Worm (Caenorhabditis elegans) whole organism, L4 larva: Measurements from ENCODE around the gene srb-12.

Source experiments
- F10B5.3 ChIP-seq: sonication (generic microtip); optimal IDR thresholded peaks from 2 replicates; lab custom pipeline; 2016; ENCODE audit warnings: mild to moderate bottlenecking, missing genetic modification characterization, missing compliant biosample characterization
- F26F4.8 ChIP-seq: fragments of 200-800 bp; sonication (Bioruptor generic); conservative IDR thresholded peaks from 2 replicates; pipeline ENCODE4 v1.3.6; 2022; ENCODE audit warnings: missing genetic modification characterization, missing compliant biosample characterization
- F49E8.2 ChIP-seq: sonication (generic microtip); optimal IDR thresholded peaks from 2 replicates; lab custom pipeline; 2016; ENCODE audit warnings: missing compliant biosample characterization, mild to moderate bottlenecking, missing genetic modification characterization, borderline replicate concordance
- R02D3.7 ChIP-seq: fragments of 150-350 bp; sonication (generic microtip); optimal IDR thresholded peaks from 3 replicates; lab custom pipeline; 2014; ENCODE audit warnings: missing biosample characterization, missing genetic modification characterization
- T26A8.4 ChIP-seq: fragments of 200-800 bp; sonication (Bioruptor generic); IDR thresholded peaks from 2 replicates; pipeline ENCODE4 v1.3.6; 2022; ENCODE audit warnings: missing genetic modification characterization, missing compliant biosample characterization
- aha-1 ChIP-seq: fragments of 150-350 bp; peaks from one replicate; lab custom pipeline; 2014; ENCODE audit warnings: missing biosample characterization, missing genetic modification characterization
- aly-2 ChIP-seq: sonication (generic microtip); optimal IDR thresholded peaks from 2 replicates; lab custom pipeline; 2018; ENCODE audit warnings: missing biosample characterization, missing genetic modification characterization
- ama-1 ChIP-seq: fragments of 150-350 bp; optimal IDR thresholded peaks from 2 replicates; lab custom pipeline; 2014; ENCODE audit warnings: inconsistent platforms, mixed read lengths
- arid-1 ChIP-seq: fragments of 200-800 bp; sonication (Bioruptor generic); conservative IDR thresholded peaks from 2 replicates; pipeline ENCODE4 v1.3.6; 2022; ENCODE audit warnings: missing genetic modification reagents, missing genetic modification characterization, missing compliant biosample characterization
- attf-4 ChIP-seq: sonication (generic microtip); optimal IDR thresholded peaks from 3 replicates; lab custom pipeline; 2017; ENCODE audit warnings: missing biosample characterization, missing genetic modification characterization
- ceh-20 ChIP-seq: fragments of 200-800 bp; sonication (Bioruptor generic); IDR thresholded peaks from 2 replicates; pipeline ENCODE4 v1.3.6; 2022; ENCODE audit warnings: missing genetic modification reagents, missing genetic modification characterization, missing compliant biosample characterization
- ceh-32 ChIP-seq: sonication (generic microtip); optimal IDR thresholded peaks from 2 replicates; lab custom pipeline; 2016; ENCODE audit warnings: mild to moderate bottlenecking, missing genetic modification characterization, missing compliant biosample characterization; ENCODE audit not compliant: poor library complexity
- ceh-44 ChIP-seq: fragments of 200-800 bp; sonication (Bioruptor generic); IDR thresholded peaks from 2 replicates; pipeline ENCODE4 v1.3.6; 2022; ENCODE audit warnings: missing genetic modification reagents, missing genetic modification characterization, missing compliant biosample characterization
- cey-2 ChIP-seq: sonication (generic microtip); optimal IDR thresholded peaks from 3 replicates; lab custom pipeline; 2017; ENCODE audit warnings: missing genetic modification characterization, mild to moderate bottlenecking, missing compliant biosample characterization, antibody characterized with exemption, borderline replicate concordance; ENCODE audit not compliant: insufficient read depth
- ctbp-1 ChIP-seq: fragments of 200-800 bp; sonication (Bioruptor generic); IDR thresholded peaks from 2 replicates; pipeline ENCODE4 v1.3.6; 2022; ENCODE audit warnings: missing genetic modification reagents, missing genetic modification characterization, missing compliant biosample characterization
- daf-16 ChIP-seq, 3 experiments: sonication (generic microtip); optimal IDR thresholded peaks; 2 replicates each; lab custom pipeline; 2016 to 2017; ENCODE audit warnings: missing genetic modification characterization in 3 of 3, missing genetic modification reagents in 3 of 3, mild to moderate bottlenecking in 2 of 3, missing compliant biosample characterization in 2 of 3, missing biosample characterization in 1 of 3, moderate library complexity in 1 of 3
- daf-19 ChIP-seq: fragments of 200-800 bp; sonication (Bioruptor generic); conservative IDR thresholded peaks from 2 replicates; pipeline ENCODE4 v1.3.6; 2022; ENCODE audit warnings: missing genetic modification characterization, missing compliant biosample characterization
- dmd-8 ChIP-seq: fragments of 200-800 bp; sonication (Bioruptor generic); IDR thresholded peaks from 2 replicates; pipeline ENCODE4 v1.3.6; 2022; ENCODE audit warnings: missing genetic modification characterization, missing compliant biosample characterization
- dpl-1 ChIP-seq: fragments of 150-350 bp; optimal IDR thresholded peaks from 2 replicates; lab custom pipeline; 2014; ENCODE audit warnings: missing biosample characterization, missing genetic modification reagents, missing genetic modification characterization
- dve-1 ChIP-seq: sonication (generic microtip); optimal IDR thresholded peaks from 2 replicates; lab custom pipeline; 2017; ENCODE audit warnings: antibody characterized with exemption, mild to moderate bottlenecking, missing genetic modification characterization, missing compliant biosample characterization; ENCODE audit not compliant: insufficient read depth
- fkh-10 ChIP-seq: fragments of 150-350 bp; optimal IDR thresholded peaks from 2 replicates; lab custom pipeline; 2014; ENCODE audit warnings: missing biosample characterization, missing genetic modification reagents, missing genetic modification characterization
- fos-1 ChIP-seq: fragments of 150-350 bp; optimal IDR thresholded peaks from 2 replicates; lab custom pipeline; 2014; ENCODE audit warnings: missing biosample characterization, missing genetic modification characterization
- hif-1 ChIP-seq, 2 experiments: sonication (generic microtip); optimal IDR thresholded peaks; 2 replicates each; lab custom pipeline; 2016 to 2017; ENCODE audit warnings: missing compliant biosample characterization in 2 of 2, missing genetic modification characterization in 2 of 2, missing genetic modification reagents in 2 of 2, missing genotype in 2 of 2, mild to moderate bottlenecking in 1 of 2
- hlh-11 ChIP-seq: fragments of 200-800 bp; sonication (Bioruptor generic); optimal IDR thresholded peaks from 2 replicates; lab custom pipeline; 2018; ENCODE audit warnings: mild to moderate bottlenecking, missing genetic modification characterization, missing compliant biosample characterization
- hlh-30 ChIP-seq: sonication (generic microtip); optimal IDR thresholded peaks from 2 replicates; lab custom pipeline; 2017; ENCODE audit warnings: antibody characterized with exemption, mild to moderate bottlenecking, missing genetic modification characterization, missing compliant biosample characterization; ENCODE audit not compliant: insufficient read depth
- lin-13 ChIP-seq: fragments of 150-350 bp; optimal IDR thresholded peaks from 2 replicates; lab custom pipeline; 2014; ENCODE audit warnings: missing biosample characterization, missing genetic modification reagents, missing genetic modification characterization
- lin-15B ChIP-seq: fragments of 150-350 bp; sonication (generic microtip); optimal IDR thresholded peaks from 3 replicates; lab custom pipeline; 2014; ENCODE audit warnings: missing biosample characterization, missing genetic modification characterization
- lin-38 ChIP-seq: fragments of 200-800 bp; sonication (Bioruptor generic); IDR thresholded peaks from 2 replicates; pipeline ENCODE4 v1.3.6; 2022; ENCODE audit warnings: missing genetic modification reagents, missing genetic modification characterization, missing compliant biosample characterization
- lin-39 ChIP-seq: fragments of 150-350 bp; optimal IDR thresholded peaks from 2 replicates; lab custom pipeline; 2014; ENCODE audit warnings: missing biosample characterization, missing genetic modification reagents, missing genetic modification characterization
- lsy-2 ChIP-seq, 2 experiments: fragments of 150-350 bp in 1 of 2; sonication (generic microtip) in 1 of 2; optimal IDR thresholded peaks; 2 replicates each; lab custom pipeline; 2014 to 2017; ENCODE audit warnings: missing biosample characterization in 2 of 2, missing genetic modification characterization in 2 of 2
- madf-5 ChIP-seq, 2 experiments: fragments of 200-800 bp; sonication (Bioruptor generic); IDR thresholded peaks; 2 replicates each; pipeline ENCODE4 v1.3.6; 2022; ENCODE audit warnings: missing compliant biosample characterization in 2 of 2, missing genetic modification characterization in 2 of 2
- mdl-1 ChIP-seq, 2 experiments: fragments of 150-350 bp in 1 of 2; sonication (generic microtip) in 1 of 2; optimal IDR thresholded peaks; 2 replicates each; lab custom pipeline; 2014 to 2017; ENCODE audit warnings: missing biosample characterization in 2 of 2, missing genetic modification characterization in 2 of 2
- mdt-29 ChIP-seq: fragments of 200-800 bp; sonication (Bioruptor generic); IDR thresholded peaks from 2 replicates; pipeline ENCODE4 v1.3.6; 2022; ENCODE audit warnings: missing genetic modification reagents, missing genetic modification characterization, missing compliant biosample characterization
- mep-1 ChIP-seq: fragments of 150-350 bp; sonication (generic microtip); optimal IDR thresholded peaks from 3 replicates; lab custom pipeline; 2014; ENCODE audit warnings: missing biosample characterization, missing genetic modification characterization
- mxl-3 ChIP-seq: fragments of 200-800 bp; sonication (Bioruptor generic); optimal IDR thresholded peaks from 2 replicates; lab custom pipeline; 2018; ENCODE audit warnings: mild to moderate bottlenecking, missing genetic modification characterization, missing compliant biosample characterization
- nhr-10 ChIP-seq: fragments of 150-350 bp; optimal IDR thresholded peaks from 2 replicates; lab custom pipeline; 2014; ENCODE audit warnings: missing biosample characterization, missing genetic modification characterization
- nhr-237 ChIP-seq: sonication (generic microtip); optimal IDR thresholded peaks from 2 replicates; lab custom pipeline; 2017; ENCODE audit warnings: missing biosample characterization, missing genetic modification characterization
- nhr-42 ChIP-seq: fragments of 200-800 bp; sonication (Bioruptor generic); IDR thresholded peaks from 2 replicates; pipeline ENCODE4 v1.3.6; 2022; ENCODE audit warnings: missing genetic modification characterization, missing compliant biosample characterization
- nhr-6 ChIP-seq: fragments of 150-350 bp; optimal IDR thresholded peaks from 2 replicates; lab custom pipeline; 2014; ENCODE audit warnings: missing biosample characterization, missing genetic modification characterization
- nhr-76 ChIP-seq: fragments of 150-350 bp; optimal IDR thresholded peaks from 2 replicates; lab custom pipeline; 2014; ENCODE audit warnings: missing biosample characterization, missing genetic modification characterization
- rbr-2 ChIP-seq: sonication (generic microtip); optimal IDR thresholded peaks from 2 replicates; lab custom pipeline; 2016; ENCODE audit warnings: missing genotype, missing genetic modification characterization, missing compliant biosample characterization
- set-16 ChIP-seq: fragments of 200-800 bp; sonication (Bioruptor generic); IDR thresholded peaks from 2 replicates; pipeline ENCODE4 v1.3.6; 2022; ENCODE audit warnings: missing genetic modification reagents, missing genetic modification characterization, missing compliant biosample characterization
- skn-1 ChIP-seq: fragments of 150-350 bp; optimal IDR thresholded peaks from 2 replicates; lab custom pipeline; 2014; ENCODE audit warnings: missing biosample characterization, missing genetic modification characterization
- snpc-4 ChIP-seq: fragments of 150-350 bp; optimal IDR thresholded peaks from 2 replicates; lab custom pipeline; 2014; ENCODE audit warnings: missing biosample characterization, missing genetic modification characterization
- spr-1 ChIP-seq: sonication (generic microtip); optimal IDR thresholded peaks from 2 replicates; lab custom pipeline; 2016; ENCODE audit warnings: mild to moderate bottlenecking, missing genetic modification characterization, missing compliant biosample characterization
- spr-3 ChIP-seq: fragments of 200-800 bp; sonication (Bioruptor generic); optimal IDR thresholded peaks from 2 replicates; lab custom pipeline; 2018; ENCODE audit warnings: mild to moderate bottlenecking, missing genetic modification characterization, missing compliant biosample characterization
- tag-97 ChIP-seq: fragments of 200-800 bp; sonication (Bioruptor generic); IDR thresholded peaks from 2 replicates; pipeline ENCODE4 v1.3.6; 2022; ENCODE audit warnings: missing genetic modification characterization, missing compliant biosample characterization
- unc-39 ChIP-seq: sonication (generic microtip); optimal IDR thresholded peaks from 2 replicates; lab custom pipeline; 2017; ENCODE audit warnings: missing biosample characterization, missing genetic modification characterization
- unc-62 ChIP-seq, 3 experiments: fragments of 150-350 bp in 1 of 3; sonication (generic microtip); optimal IDR thresholded peaks in 2 of 3; peaks in 1 of 3; 1 replicate in 1 of 3; 2 replicates in 2 of 3; lab custom pipeline; 2014 to 2017; ENCODE audit warnings: missing biosample characterization in 3 of 3, missing genetic modification characterization in 3 of 3, missing genetic modification reagents in 3 of 3, missing genotype in 1 of 3
- vab-7 ChIP-seq: fragments of 200-800 bp; sonication (Bioruptor generic); IDR thresholded peaks from 2 replicates; pipeline ENCODE4 v1.3.6; 2022; ENCODE audit warnings: missing genetic modification reagents, missing genetic modification characterization, missing compliant biosample characterization
- zag-1 ChIP-seq: fragments of 150-350 bp; optimal IDR thresholded peaks from 2 replicates; lab custom pipeline; 2014; ENCODE audit warnings: missing biosample characterization, missing genetic modification characterization

Gene srb-12

DNA sequence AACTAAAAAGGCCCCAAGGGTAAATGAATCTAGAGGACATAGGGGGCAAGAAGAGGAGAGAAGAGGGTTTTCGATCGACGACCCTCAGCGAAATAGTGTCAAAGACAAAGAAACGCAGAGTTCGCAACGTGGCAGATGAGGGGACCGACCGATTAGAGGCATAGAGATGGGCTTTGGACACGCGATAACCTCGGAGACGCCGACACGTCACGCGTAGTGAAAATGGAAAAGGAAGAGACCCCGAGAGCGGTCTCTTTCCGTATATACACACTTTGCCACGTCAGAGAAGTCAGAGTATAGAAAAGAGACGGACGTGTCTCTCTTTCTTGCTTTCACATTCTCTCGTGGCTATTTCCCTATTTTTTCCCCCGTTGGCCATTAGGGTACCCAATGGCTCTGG, 27.1 kb upstream of the srb-12 start (continued):
- TF ChIP-seq snpc-4 (tag; lab: Kevin White, UChicago) (no peak), attf-4 (no peak), ctbp-1 (GFP tag; lab: Robert Waterston, UW) (peak; percentile 88), daf-19 (GFP tag; lab: Robert Waterston, UW) (no peak), mdt-29 (GFP tag; lab: Robert Waterston, UW) (no peak), hlh-30 (tag; lab: Kevin White, UChicago) (peak; percentile 94), ceh-32 (tag; lab: Kevin White, UChicago) (no peak), F26F4.8 (GFP tag; lab: Robert Waterston, UW) (no peak), aha-1 (tag; lab: Kevin White, UChicago) (peak; percentile 98), lin-38 (GFP tag; lab: Robert Waterston, UW) (peak; percentile 48), unc-39 (tag; lab: Kevin White, UChicago) (no peak), lin-15B (no peak), mep-1 (tag; lab: Kevin White, UChicago) (peak; percentile 78), cey-2 (tag; lab: Kevin White, UChicago) (no peak), ceh-20 (GFP tag; lab: Robert Waterston, UW) (peak; percentile 67; the same call in 1 of the 2 replicates), F10B5.3 (no peak), mdl-1 (tag; optimal IDR thresholded peaks at IDR 0.05; lab: Kevin White, UChicago) (peak; percentile 72 to 93), dve-1 (tag; lab: Kevin White, UChicago) (peak; percentile 56), dpl-1 (peak; percentile 31), zag-1 (tag; lab: Kevin White, UChicago) (no peak), vab-7 (GFP tag; lab: Robert Waterston, UW) (peak; percentile 56), fos-1 (tag; lab: Kevin White, UChicago) (no peak), fkh-10 (peak; percentile 55), madf-5 (GFP tag; IDR thresholded peaks at IDR 0.05; lab: Robert Waterston, UW) (no peak), ama-1 (lab: Kevin White, UChicago) (no peak), F49E8.2 (tag; lab: Kevin White, UChicago) (no peak), nhr-42 (GFP tag; lab: Robert Waterston, UW) (no peak), nhr-76 (tag; lab: Kevin White, UChicago) (no peak), ceh-44 (GFP tag; lab: Robert Waterston, UW) (0 out of 2 replicates have a peak, but pooled peaks have one; percentile 19), nhr-10 (no peak), T26A8.4 (GFP tag; lab: Robert Waterston, UW) (0 out of 2 replicates have a peak, but pooled peaks have one; percentile 27), aly-2 (tag; lab: Kevin White, UChicago) (no peak), daf-16 (GFP tag; optimal IDR thresholded peaks at IDR 0.05; lab: Kevin White, UChicago) (no peak), daf-16 (tag; optimal IDR thresholded peaks at IDR 0.05; lab: Kevin White, UChicago) (peak; percentile 1), rbr-2 (peak; percentile 79), set-16 (peak; percentile 59; the same call in 1 of the 2 replicates), R02D3.7 (tag; lab: Kevin White, UChicago) (no peak), mxl-3 (GFP tag; lab: Kevin White, UChicago) (peak; percentile 89), arid-1 (GFP tag; lab: Robert Waterston, UW) (no peak), unc-62 (GFP tag; optimal IDR thresholded peaks at IDR 0.05 in 1 of 2; lab: Kevin White, UChicago) (peak in 1 of 2 experiments; percentile 48), unc-62 (tag; optimal IDR thresholded peaks at IDR 0.05; lab: Kevin White, UChicago) (no peak), hlh-11 (tag; lab: Kevin White, UChicago) (peak; percentile 85), spr-1 (tag; lab: Kevin White, UChicago) (peak; percentile 45), skn-1 (tag; lab: Kevin White, UChicago) (no peak), lin-39 (tag; lab: Kevin White, UChicago) (no peak), nhr-237 (tag; lab: Kevin White, UChicago) (no peak), dmd-8 (GFP tag; lab: Robert Waterston, UW) (no peak), hif-1 (tag; optimal IDR thresholded peaks at IDR 0.05; lab: Kevin White, UChicago) (peak in 1 of 2 experiments; percentile 58), lsy-2 (tag; optimal IDR thresholded peaks at IDR 0.05; lab: Kevin White, UChicago) (peak; percentile 39 to 73), spr-3 (GFP tag; lab: Kevin White, UChicago) (no peak), tag-97 (GFP tag; lab: Robert Waterston, UW) (no peak), lin-13 (peak; percentile 21), nhr-6 (no peak)
